Worm (Caenorhabditis elegans) whole organism, L4/young adult: Measurements from ENCODE around the gene R03G8.1.

Source experiments
- W03F9.2 ChIP-seq: fragments of 150-350 bp; optimal IDR thresholded peaks from 2 replicates; lab custom pipeline; 2014; ENCODE audit warnings: missing biosample characterization, missing genetic modification characterization
- dao-5 ChIP-seq: sonication (generic microtip); optimal IDR thresholded peaks from 2 replicates; lab custom pipeline; 2016; ENCODE audit warnings: missing genotype, missing genetic modification characterization, moderate library complexity, missing compliant biosample characterization
- him-1 ChIP-seq: sonication (generic microtip); optimal IDR thresholded peaks from 2 replicates; lab custom pipeline; 2016; ENCODE audit warnings: missing genotype, missing genetic modification reagents, missing genetic modification characterization, missing compliant biosample characterization

R03G8.1 gene

ce11 chrX:13088539-13088938, 4.2 kb downstream of the R03G8.1 start:
- TF ChIP-seq dao-5 (tag; lab: Kevin White, UChicago), result no peak
- TF ChIP-seq W03F9.2 (tag; lab: Kevin White, UChicago), result no peak
- TF ChIP-seq him-1 (tag; lab: Kevin White, UChicago), result no peak

- no peak for TF ChIP-seq dao-5 (tag; lab: Kevin White, UChicago)
- no peak for TF ChIP-seq him-1 (tag; lab: Kevin White, UChicago)
- TF ChIP-seq W03F9.2 (tag; lab: Kevin White, UChicago), result no peak
These were observed 6.3 kb downstream of the R03G8.1 start, which contains the start of gene R03G8.3 for ce11 chrX:13090665-13091064. Gene R03G8.3, plus strand, starts transcription at chrX:13090965.

- no peak for TF ChIP-seq W03F9.2 (tag; lab: Kevin White, UChicago)
- no peak for TF ChIP-seq him-1 (tag; lab: Kevin White, UChicago)
- no peak for TF ChIP-seq dao-5 (tag; lab: Kevin White, UChicago)
These were observed 6.8 kb downstream of the R03G8.1 start for ce11 chrX:13091199-13091598.

ce11 chrX:13100410-13100809, 16.0 kb downstream of the R03G8.1 start, which contains the start of gene R03G8.6:
Gene R03G8.6, minus strand, starts transcription at chrX:13100510.
- TF ChIP-seq him-1 (tag; lab: Kevin White, UChicago) (no peak), W03F9.2 (tag; lab: Kevin White, UChicago) (no peak), dao-5 (tag; lab: Kevin White, UChicago) (no peak)

ce11 chrX:13102838-13103237, 18.5 kb downstream of the R03G8.1 start:
- TF ChIP-seq him-1 (tag; lab: Kevin White, UChicago) (no peak), dao-5 (tag; lab: Kevin White, UChicago) (no peak), W03F9.2 (tag; lab: Kevin White, UChicago) (no peak)

DNA sequence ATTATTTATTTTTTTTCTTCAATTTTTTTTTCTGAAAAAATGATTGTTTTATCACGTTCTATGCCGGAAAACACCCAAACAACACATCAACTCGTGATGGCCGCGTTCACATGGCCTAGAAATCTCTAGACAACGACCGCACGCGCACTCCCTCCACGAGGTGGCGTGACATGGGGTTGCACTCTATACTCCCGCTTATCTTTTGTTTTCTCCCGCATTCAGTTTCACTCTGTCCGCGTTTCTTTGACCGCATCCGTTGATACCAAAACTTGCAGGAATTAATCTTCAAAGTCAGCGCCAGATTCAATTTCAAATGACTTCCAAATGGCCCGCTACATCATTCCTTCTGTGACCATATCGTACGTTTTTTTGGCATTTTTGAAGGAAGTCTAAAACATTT, 20.6 kb downstream of the R03G8.1 start, which contains the start of gene F17H10.1:
TSS of gene F17H10.1 (plus strand) at position 276 of the 400 bp plus-strand sequence.
- no peak for TF ChIP-seq him-1 (tag; lab: Kevin White, UChicago)
- TF ChIP-seq dao-5 (tag; lab: Kevin White, UChicago), result no peak
- TF ChIP-seq W03F9.2 (tag; lab: Kevin White, UChicago), result no peak

- no peak for TF ChIP-seq dao-5 (tag; lab: Kevin White, UChicago)
- TF ChIP-seq him-1 (tag; lab: Kevin White, UChicago), result no peak
- no peak for TF ChIP-seq W03F9.2 (tag; lab: Kevin White, UChicago)
These were observed 21.9 kb downstream of the R03G8.1 start for ce11 chrX:13106177-13106761.

DNA sequence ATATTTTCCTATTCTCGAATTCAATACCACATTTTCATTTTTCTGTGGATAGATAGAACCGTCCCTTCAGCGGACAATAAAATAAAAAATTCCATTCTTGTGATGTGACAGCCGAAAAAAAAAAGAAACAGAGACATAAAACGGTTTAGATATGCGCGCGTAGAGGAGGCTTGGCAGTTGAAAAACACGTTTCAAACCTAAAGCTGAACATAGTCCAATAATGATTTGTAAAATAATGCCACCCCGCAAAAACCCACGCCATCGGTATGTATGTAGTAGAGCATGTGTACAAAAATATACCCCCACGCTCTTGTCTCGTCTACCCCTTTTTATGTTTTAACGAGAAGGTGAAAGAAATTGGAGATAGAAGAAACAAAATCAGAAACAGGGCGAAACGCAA, 24.3 kb downstream of the R03G8.1 start:
- TF ChIP-seq him-1 (tag; lab: Kevin White, UChicago) (no peak), dao-5 (tag; lab: Kevin White, UChicago) (no peak), W03F9.2 (tag; lab: Kevin White, UChicago) (no peak)

DNA sequence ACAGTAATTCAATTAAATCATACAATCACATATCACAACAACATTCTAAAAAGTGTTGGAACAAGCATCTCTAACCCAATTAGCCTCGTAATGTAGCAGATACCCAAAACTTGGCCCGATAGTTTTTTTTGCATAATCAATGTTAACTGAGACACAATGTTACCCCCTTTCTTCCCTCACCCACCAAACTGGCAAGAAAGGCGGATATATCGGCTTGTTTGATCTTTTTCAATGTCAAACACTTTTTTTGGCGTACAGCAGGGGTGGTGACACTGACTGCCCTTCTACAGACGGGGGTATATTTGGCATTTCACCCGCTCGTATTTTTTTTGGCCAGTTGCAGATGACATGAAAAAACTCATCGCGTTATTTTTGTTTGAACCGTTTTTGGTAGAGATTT, 25.6 kb downstream of the R03G8.1 start:
- TF ChIP-seq dao-5 (tag; lab: Kevin White, UChicago) (no peak), W03F9.2 (tag; lab: Kevin White, UChicago) (no peak), him-1 (tag; lab: Kevin White, UChicago) (no peak)

DNA sequence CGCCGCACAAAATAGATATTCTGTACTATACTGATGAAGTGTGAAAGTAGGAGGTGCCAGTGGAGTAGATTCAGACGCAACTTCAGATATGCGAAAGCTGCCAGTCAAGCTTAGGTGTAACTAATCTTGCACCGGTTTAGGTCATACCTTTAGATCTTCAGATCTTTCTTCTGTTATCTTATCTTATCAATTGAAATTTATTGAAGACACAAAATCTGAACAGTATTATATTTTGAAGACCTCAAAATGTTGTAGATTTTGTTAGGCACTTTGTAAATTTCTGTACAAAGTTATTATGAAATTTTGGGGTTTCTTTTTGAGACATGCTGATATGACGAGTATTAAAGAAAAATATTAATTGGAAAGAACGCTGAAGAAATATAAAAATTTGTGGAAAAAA, 28.3 kb downstream of the R03G8.1 start:
- no peak for TF ChIP-seq him-1 (tag; lab: Kevin White, UChicago)
- no peak for TF ChIP-seq W03F9.2 (tag; lab: Kevin White, UChicago)
- no peak for TF ChIP-seq dao-5 (tag; lab: Kevin White, UChicago)

ce11 chrX:13113457-13113856, 29.1 kb downstream of the R03G8.1 start, which contains the start of gene F17H10.2:
Gene F17H10.2, plus strand, starts transcription at chrX:13113772.
- TF ChIP-seq W03F9.2 (tag; lab: Kevin White, UChicago), result no peak
- no peak for TF ChIP-seq dao-5 (tag; lab: Kevin White, UChicago)
- TF ChIP-seq him-1 (tag; lab: Kevin White, UChicago), result no peak

DNA sequence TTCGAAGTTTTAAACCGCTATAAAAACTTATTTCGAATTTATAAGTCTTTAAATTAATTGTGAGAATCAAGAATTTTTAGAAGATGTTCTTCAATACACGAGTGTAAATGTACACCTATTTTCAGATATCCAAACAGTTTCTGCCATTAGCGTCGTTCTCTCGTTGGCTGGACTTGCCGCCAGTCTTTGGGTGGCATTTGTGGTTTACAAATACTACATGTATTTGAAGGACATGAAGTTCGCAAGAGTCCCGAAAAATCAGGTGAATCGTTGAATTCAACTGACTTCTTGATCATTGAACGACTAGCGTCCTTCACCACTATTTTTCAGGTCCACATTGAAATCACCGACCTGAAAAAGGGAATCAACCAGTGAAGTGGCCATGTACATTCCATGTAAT, 31.3 kb downstream of the R03G8.1 start:
- no peak for TF ChIP-seq him-1 (tag; lab: Kevin White, UChicago)

DNA sequence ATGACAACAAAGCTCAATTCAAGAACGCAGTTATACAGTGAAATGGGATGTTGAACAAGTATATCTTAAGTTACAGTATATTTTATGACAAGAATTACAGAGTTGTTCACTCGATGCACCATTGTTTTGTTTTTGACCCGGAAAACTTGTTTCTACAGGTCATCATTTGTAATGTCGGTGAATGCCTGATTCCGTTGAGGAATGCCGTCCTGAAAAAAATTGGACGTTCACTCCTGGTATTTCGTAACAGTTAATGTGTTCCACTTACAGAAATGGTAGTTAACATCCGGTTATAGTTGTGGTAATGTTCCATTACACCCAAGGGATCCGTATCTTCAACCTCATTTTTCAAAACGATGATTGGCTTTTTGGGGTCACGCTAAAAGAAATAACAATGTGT, 32.0 kb downstream of the R03G8.1 start:
- TF ChIP-seq him-1 (tag; lab: Kevin White, UChicago) (no peak), dao-5 (tag; lab: Kevin White, UChicago) (no peak), W03F9.2 (tag; lab: Kevin White, UChicago) (no peak)

- TF ChIP-seq W03F9.2 (tag; lab: Kevin White, UChicago) (no peak), him-1 (tag; lab: Kevin White, UChicago) (no peak), dao-5 (tag; lab: Kevin White, UChicago) (no peak)
These were observed 35.5 kb downstream of the R03G8.1 start for ce11 chrX:13119900-13120299.
